Fruit fly (Drosophila melanogaster): Measurements from ENCODE around the gene otu.

otu gene

DNA sequence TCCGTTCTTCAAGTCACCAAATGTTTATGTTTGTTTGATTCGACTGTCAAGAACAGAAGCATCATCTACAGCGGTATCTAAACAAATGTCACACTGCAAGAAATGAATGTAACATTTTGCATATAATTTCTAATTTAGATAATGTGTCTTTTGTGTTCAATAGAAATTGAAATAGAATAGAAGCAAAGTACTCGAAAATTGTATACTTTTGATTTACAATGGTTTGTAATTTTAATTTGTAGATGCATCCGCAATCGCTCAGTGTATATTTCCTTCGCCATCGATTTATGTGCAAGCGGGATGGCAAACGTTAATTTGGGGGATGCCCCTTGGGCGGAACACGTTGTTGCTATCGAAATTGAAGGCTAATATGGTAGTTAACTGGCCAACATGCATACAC, 48.8 kb upstream of the otu start (continued):
- TF ChIP-seq CrebB (tag; optimal IDR thresholded peaks at IDR 0.05), result peak; percentile 32
- peak; percentile 68 for TF ChIP-seq CG18262 (tag; optimal IDR thresholded peaks at IDR 0.05)
- TF ChIP-seq pzg (GFP tag; optimal IDR thresholded peaks at IDR 0.05), result no peak
- TF ChIP-seq CG2712 (tag; optimal IDR thresholded peaks at IDR 0.05), result peak; percentile 75
- TF ChIP-seq ind (GFP tag; optimal IDR thresholded peaks at IDR 0.05), result peak; percentile 58
- TF ChIP-seq CG14667 (GFP tag; IDR thresholded peaks at IDR 0.05), result no peak
- TF ChIP-seq sc (optimal IDR thresholded peaks at IDR 0.05), result no peak
- peak; percentile 13 for TF ChIP-seq sc (GFP tag; optimal IDR thresholded peaks at IDR 0.05)
- no peak for TF ChIP-seq hkb (optimal IDR thresholded peaks at IDR 0.05)
- TF ChIP-seq hkb (GFP tag; IDR thresholded peaks at IDR 0.05), result peak; percentile 77
- TF ChIP-seq kay (GFP tag; optimal IDR thresholded peaks at IDR 0.05), result peak; percentile 9
- TF ChIP-seq ssp (GFP tag; IDR thresholded peaks at IDR 0.05), result peak; percentile 49
- TF ChIP-seq Bgb (GFP tag; IDR thresholded peaks at IDR 0.05; ENCODE audit: partially characterized antibody), result no peak
- peak; percentile 38 for TF ChIP-seq CG1529 (GFP tag; optimal IDR thresholded peaks at IDR 0.05)
- TF ChIP-seq row (GFP tag; IDR thresholded peaks at IDR 0.05), result peak; percentile 74
- TF ChIP-seq Abd-B (GFP tag; optimal IDR thresholded peaks at IDR 0.05), result peak; percentile 39
- TF ChIP-seq bab2 (GFP tag; optimal IDR thresholded peaks at IDR 0.05), result peak; percentile 62
- TF ChIP-seq wek (GFP tag; optimal IDR thresholded peaks at IDR 0.05), result peak; percentile 10
- peak; percentile 64 for TF ChIP-seq CG6689 (GFP tag; IDR thresholded peaks at IDR 0.05)
- TF ChIP-seq Hr3 (GFP tag; optimal IDR thresholded peaks at IDR 0.05), result peak; percentile 29
- peak; percentile 57 for TF ChIP-seq CG8924 (tag; optimal IDR thresholded peaks at IDR 0.05)
- no peak for TF ChIP-seq CG7928 (GFP tag; optimal IDR thresholded peaks at IDR 0.05)
- TF ChIP-seq CG4617 (GFP tag; optimal IDR thresholded peaks at IDR 0.05; ENCODE audit: borderline replicate concordance), result no peak
- TF ChIP-seq MTF-1 (GFP tag; optimal IDR thresholded peaks at IDR 0.05; ENCODE audit: borderline replicate concordance), result no peak
- peak; percentile 67 for TF ChIP-seq grau (tag; optimal IDR thresholded peaks at IDR 0.05)
- TF ChIP-seq CG3065 (GFP tag; optimal IDR thresholded peaks at IDR 0.05), result no peak
- TF ChIP-seq HLH4C (GFP tag; IDR thresholded peaks at IDR 0.05; ENCODE audit: partially characterized antibody), result no peak
- no peak for TF ChIP-seq Dip2 (GFP tag; IDR thresholded peaks at IDR 0.05)
- TF ChIP-seq HLHmδ (GFP tag; optimal IDR thresholded peaks at IDR 0.05), result no peak
- peak; percentile 77 for TF ChIP-seq CG7839 (tag; optimal IDR thresholded peaks at IDR 0.05)
- no peak; the same call in 2 of the 3 replicates for TF ChIP-seq croc (GFP tag; conservative IDR thresholded peaks at IDR 0.05)
- peak; percentile 24 for TF ChIP-seq Ets65A (GFP tag)
- peak; percentile 27 for TF ChIP-seq CG6654 (GFP tag; optimal IDR thresholded peaks at IDR 0.05)
- no peak for TF ChIP-seq p53 (GFP tag; optimal IDR thresholded peaks at IDR 0.05)
- peak; percentile 27 for TF ChIP-seq CG1602 (GFP tag; optimal IDR thresholded peaks at IDR 0.05)
- peak; percentile 65; the same call in 2 of the 3 replicates for TF ChIP-seq zfh1 (GFP tag; IDR thresholded peaks at IDR 0.05)
- TF ChIP-seq CG11093 (GFP tag; IDR thresholded peaks at IDR 0.05), result peak; percentile 47; the same call in 1 of the 3 replicates

DNA sequence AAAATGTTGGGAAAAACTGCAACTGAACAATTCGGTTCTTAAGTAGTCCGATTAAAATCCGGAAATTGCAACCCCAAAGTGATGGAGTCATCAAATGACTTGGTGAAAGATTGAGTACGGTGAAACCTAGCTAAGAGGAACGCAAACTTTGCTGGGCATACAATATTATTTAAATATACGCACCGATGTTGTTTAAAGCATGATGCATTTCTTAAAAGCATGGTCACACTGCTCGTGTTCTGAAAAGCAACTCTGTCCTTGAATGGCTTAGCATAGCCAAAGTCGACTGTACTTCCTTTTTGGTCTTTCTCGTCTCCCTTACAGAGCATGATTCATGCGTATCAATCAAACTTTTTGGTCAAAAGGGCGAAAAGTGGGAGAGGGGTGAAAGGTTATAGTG, 47.3 kb upstream of the otu start:
- no peak for TF ChIP-seq exex (tag; optimal IDR thresholded peaks at IDR 0.05)
- no peak for TF ChIP-seq CG14860 (GFP tag; IDR thresholded peaks at IDR 0.05; ENCODE audit: partially characterized antibody)
- TF ChIP-seq fd3F (GFP tag; optimal IDR thresholded peaks at IDR 0.05), result no peak
- no peak for TF ChIP-seq CG10274 (GFP tag; optimal IDR thresholded peaks at IDR 0.05)
- no peak for TF ChIP-seq CG33557 (GFP tag; optimal IDR thresholded peaks at IDR 0.05)
- TF ChIP-seq org-1 (GFP tag; optimal IDR thresholded peaks at IDR 0.05), result no peak
- TF ChIP-seq pnt (GFP tag; optimal IDR thresholded peaks at IDR 0.05), result no peak
- TF ChIP-seq CG1647 (GFP tag; optimal IDR thresholded peaks at IDR 0.05), result no peak
- no peak for TF ChIP-seq kni (GFP tag; optimal IDR thresholded peaks at IDR 0.05)
- TF ChIP-seq CTCF (GFP tag; optimal IDR thresholded peaks at IDR 0.05), result no peak
- TF ChIP-seq nerfin-1 (tag; optimal IDR thresholded peaks at IDR 0.05), result no peak
- TF ChIP-seq CG16815 (GFP tag; optimal IDR thresholded peaks at IDR 0.05), result no peak
- no peak for TF ChIP-seq pita (GFP tag; optimal IDR thresholded peaks at IDR 0.05)
- no peak for TF ChIP-seq Dfd (GFP tag; optimal IDR thresholded peaks at IDR 0.05)
- no peak for TF ChIP-seq Elba2 (GFP tag; optimal IDR thresholded peaks at IDR 0.05)
- no peak for TF ChIP-seq dmrt11E (tag; optimal IDR thresholded peaks at IDR 0.05)
- no peak for TF ChIP-seq Mad (GFP tag; optimal IDR thresholded peaks at IDR 0.05)
- TF ChIP-seq sim (GFP tag; IDR thresholded peaks at IDR 0.05), result no peak
